Worm (Caenorhabditis elegans) whole organism, young adult: ENCODE measurements around the gene R08C7.11.

Experiments
- B0035.1 ChIP-seq: sonication (generic microtip); optimal IDR thresholded peaks from 2 replicates; lab custom pipeline; 2016; ENCODE audit warnings: missing genetic modification characterization, mild to moderate bottlenecking, missing compliant biosample characterization, missing genotype, missing genetic modification reagents
- B0336.3 ChIP-seq: fragments of 200-800 bp; sonication (Bioruptor generic); IDR thresholded peaks from 2 replicates; pipeline ENCODE4 v1.3.6; 2022; ENCODE audit warnings: missing genetic modification characterization, missing compliant biosample characterization
- F52B5.7 ChIP-seq: sonication (generic microtip); optimal IDR thresholded peaks from 2 replicates; lab custom pipeline; 2016; ENCODE audit warnings: mild to moderate bottlenecking, missing genetic modification characterization, missing compliant biosample characterization
- K11D2.4 ChIP-seq: fragments of 200-800 bp; sonication (Bioruptor generic); IDR thresholded peaks from 2 replicates; pipeline ENCODE4 v1.3.6; 2022; ENCODE audit warnings: missing genetic modification reagents, missing genetic modification characterization, missing compliant biosample characterization
- K12H6.12 ChIP-seq: fragments of 200-800 bp; sonication (Bioruptor generic); optimal IDR thresholded peaks from 2 replicates; lab custom pipeline; 2018; ENCODE audit warnings: mild to moderate bottlenecking, missing genetic modification characterization, missing compliant biosample characterization
- Y53G8AR.9 ChIP-seq: fragments of 200-800 bp; sonication (Bioruptor generic); conservative IDR thresholded peaks from 2 replicates; pipeline ENCODE4 v1.3.6; 2022; ENCODE audit warnings: missing genetic modification reagents, missing genetic modification characterization, missing compliant biosample characterization
- aptf-2 ChIP-seq: fragments of 200-800 bp; sonication (Bioruptor generic); conservative IDR thresholded peaks from 2 replicates; pipeline ENCODE4 v1.3.6; 2022; ENCODE audit warnings: missing genetic modification reagents, missing genetic modification characterization, missing compliant biosample characterization
- bed-1 ChIP-seq: fragments of 200-800 bp; sonication (Bioruptor generic); IDR thresholded peaks from 2 replicates; pipeline ENCODE4 v1.3.6; 2022; ENCODE audit warnings: missing genetic modification reagents, missing genetic modification characterization, missing compliant biosample characterization
- ceh-100 ChIP-seq: fragments of 200-800 bp; sonication (Bioruptor generic); IDR thresholded peaks from 2 replicates; pipeline ENCODE4 v1.3.6; 2022; ENCODE audit warnings: missing genetic modification reagents, missing genetic modification characterization, missing compliant biosample characterization
- ceh-27 ChIP-seq: fragments of 200-800 bp; sonication (Bioruptor generic); optimal IDR thresholded peaks from 2 replicates; lab custom pipeline; 2018; ENCODE audit warnings: mild to moderate bottlenecking, missing genetic modification characterization, moderate library complexity, missing compliant biosample characterization
- ceh-58 ChIP-seq: fragments of 200-800 bp; sonication (Bioruptor generic); IDR thresholded peaks from 2 replicates; pipeline ENCODE4 v1.3.6; 2022; ENCODE audit warnings: missing genetic modification characterization, missing compliant biosample characterization
- dox-1 ChIP-seq: fragments of 200-800 bp; sonication (Bioruptor generic); IDR thresholded peaks from 2 replicates; pipeline ENCODE4 v1.3.6; 2022; ENCODE audit warnings: missing genetic modification reagents, missing genetic modification characterization, missing compliant biosample characterization
- dpl-1 ChIP-seq: fragments of 150-350 bp; optimal IDR thresholded peaks from 2 replicates; lab custom pipeline; 2014; ENCODE audit warnings: missing biosample characterization, missing genetic modification reagents, missing genetic modification characterization
- egrh-3 ChIP-seq: fragments of 200-800 bp; sonication (Bioruptor generic); IDR thresholded peaks from 2 replicates; pipeline ENCODE4 v1.3.6; 2022; ENCODE audit warnings: missing genetic modification reagents, missing genetic modification characterization, missing compliant biosample characterization
- ets-4 ChIP-seq: fragments of 200-800 bp; sonication (Bioruptor generic); optimal IDR thresholded peaks from 2 replicates; lab custom pipeline; 2018; ENCODE audit warnings: mild to moderate bottlenecking, missing genetic modification characterization, missing compliant biosample characterization
- gei-17 ChIP-seq: fragments of 200-800 bp; sonication (Bioruptor generic); optimal IDR thresholded peaks from 2 replicates; lab custom pipeline; 2018; ENCODE audit warnings: mild to moderate bottlenecking, missing genetic modification characterization, missing compliant biosample characterization
- him-1 ChIP-seq: sonication (generic microtip); optimal IDR thresholded peaks from 2 replicates; lab custom pipeline; 2016; ENCODE audit warnings: missing genotype, missing genetic modification reagents, missing genetic modification characterization, missing compliant biosample characterization
- hmg-1.2 ChIP-seq: fragments of 200-800 bp; sonication (Bioruptor generic); IDR thresholded peaks from 2 replicates; pipeline ENCODE4 v1.3.6; 2022; ENCODE audit warnings: missing genetic modification reagents, missing genetic modification characterization, missing compliant biosample characterization
- hsf-1 ChIP-seq: fragments of 200-800 bp; sonication (Bioruptor generic); IDR thresholded peaks from 2 replicates; pipeline ENCODE4 v1.3.6; 2022; ENCODE audit warnings: missing genetic modification reagents, missing genetic modification characterization, missing compliant biosample characterization
- let-526 ChIP-seq: fragments of 200-800 bp; sonication (Bioruptor generic); IDR thresholded peaks from 2 replicates; pipeline ENCODE4 v1.3.6; 2022; ENCODE audit warnings: missing genetic modification reagents, missing genetic modification characterization, missing compliant biosample characterization
- let-607 ChIP-seq, 2 experiments: fragments of 200-800 bp in 1 of 2; sonication (Bioruptor generic) in 1 of 2; sonication (generic microtip) in 1 of 2; optimal IDR thresholded peaks; 2 replicates each; lab custom pipeline; 2016 to 2018; ENCODE audit warnings: mild to moderate bottlenecking in 2 of 2, missing compliant biosample characterization in 2 of 2, missing genetic modification characterization in 2 of 2, moderate library complexity in 2 of 2, missing genotype in 1 of 2
- lin-26 ChIP-seq: fragments of 200-800 bp; sonication (Bioruptor generic); IDR thresholded peaks from 2 replicates; pipeline ENCODE4 v1.3.6; 2022; ENCODE audit warnings: missing genetic modification reagents, missing genetic modification characterization, missing compliant biosample characterization
- lin-54 ChIP-seq: fragments of 200-800 bp; sonication (Bioruptor generic); optimal IDR thresholded peaks from 2 replicates; lab custom pipeline; 2018; ENCODE audit warnings: mild to moderate bottlenecking, missing genetic modification characterization, missing compliant biosample characterization
- lsl-1 ChIP-seq: fragments of 200-800 bp; sonication (Bioruptor generic); optimal IDR thresholded peaks from 2 replicates; lab custom pipeline; 2018; ENCODE audit warnings: mild to moderate bottlenecking, missing genetic modification characterization, moderate library complexity, missing compliant biosample characterization
- mcd-1 ChIP-seq: fragments of 200-800 bp; sonication (Bioruptor generic); IDR thresholded peaks from 2 replicates; pipeline ENCODE4 v1.3.6; 2022; ENCODE audit warnings: missing genetic modification reagents, missing genetic modification characterization, missing compliant biosample characterization
- mes-4 ChIP-seq: sonication (generic microtip); optimal IDR thresholded peaks from 2 replicates; lab custom pipeline; 2016; ENCODE audit warnings: missing genotype, missing genetic modification characterization, missing compliant biosample characterization
- mxl-1 ChIP-seq: sonication (generic microtip); optimal IDR thresholded peaks from 2 replicates; lab custom pipeline; 2016; ENCODE audit warnings: missing genetic modification characterization, missing compliant biosample characterization
- nfya-2 ChIP-seq: fragments of 200-800 bp; sonication (Bioruptor generic); IDR thresholded peaks from 2 replicates; pipeline ENCODE4 v1.3.6; 2022; ENCODE audit warnings: missing genetic modification reagents, missing genetic modification characterization, missing compliant biosample characterization
- nfyb-1 ChIP-seq: fragments of 200-800 bp; sonication (Bioruptor generic); IDR thresholded peaks from 2 replicates; pipeline ENCODE4 v1.3.6; 2022; ENCODE audit warnings: missing genetic modification reagents, missing genetic modification characterization, missing compliant biosample characterization
- nhr-27 ChIP-seq: fragments of 200-800 bp; sonication (Bioruptor generic); optimal IDR thresholded peaks from 2 replicates; lab custom pipeline; 2018; ENCODE audit warnings: mild to moderate bottlenecking, missing genetic modification characterization, moderate library complexity, missing compliant biosample characterization
- nhr-80 ChIP-seq: sonication (generic microtip); optimal IDR thresholded peaks from 2 replicates; lab custom pipeline; 2016; ENCODE audit warnings: missing genetic modification characterization, missing compliant biosample characterization
- pha-4 ChIP-seq: fragments of 150-350 bp; sonication (generic microtip); optimal IDR thresholded peaks from 2 replicates; lab custom pipeline; 2014; ENCODE audit warnings: missing biosample characterization, missing genetic modification reagents, missing genetic modification characterization
- rcor-1 ChIP-seq: fragments of 200-800 bp; sonication (Bioruptor generic); IDR thresholded peaks from 2 replicates; pipeline ENCODE4 v1.3.6; 2022; ENCODE audit warnings: missing genetic modification reagents, missing genetic modification characterization, missing compliant biosample characterization
- rec-8 ChIP-seq, 2 experiments: sonication (generic microtip); optimal IDR thresholded peaks; 2 replicates each; lab custom pipeline; 2016; ENCODE audit warnings: mild to moderate bottlenecking in 2 of 2, missing genetic modification characterization in 2 of 2, missing genetic modification reagents in 2 of 2, missing genotype in 2 of 2, missing biosample characterization in 1 of 2, missing compliant biosample characterization in 1 of 2, moderate library complexity in 1 of 2
- snpc-4 ChIP-seq, 5 experiments: fragments of 150-350 bp in 1 of 5; sonication (generic microtip) in 4 of 5; optimal IDR thresholded peaks; 2 replicates each; lab custom pipeline; 2014 to 2018; ENCODE audit warnings: missing genetic modification characterization in 5 of 5, missing biosample characterization in 3 of 5, antibody characterized with exemption in 2 of 5, mild to moderate bottlenecking in 2 of 5, missing compliant biosample characterization in 2 of 5, missing genotype in 2 of 5, moderate library complexity in 2 of 5, missing genetic modification reagents in 1 of 5
- somi-1 ChIP-seq: fragments of 200-800 bp; sonication (Bioruptor generic); optimal IDR thresholded peaks from 2 replicates; lab custom pipeline; 2018; ENCODE audit warnings: mild to moderate bottlenecking, missing genetic modification characterization, missing compliant biosample characterization
- unc-130 ChIP-seq: sonication (generic microtip); optimal IDR thresholded peaks from 2 replicates; lab custom pipeline; 2016; ENCODE audit warnings: missing genetic modification reagents, missing genetic modification characterization, missing compliant biosample characterization
- unc-62 ChIP-seq: fragments of 150-350 bp; optimal IDR thresholded peaks from 2 replicates; lab custom pipeline; 2014; ENCODE audit warnings: missing biosample characterization, missing genetic modification reagents, missing genetic modification characterization
- xnd-1 ChIP-seq: sonication (generic microtip); optimal IDR thresholded peaks from 2 replicates; lab custom pipeline; 2016; ENCODE audit warnings: missing genotype, missing genetic modification reagents, missing genetic modification characterization, missing compliant biosample characterization
- zfh-2 ChIP-seq: fragments of 200-800 bp; sonication (Bioruptor generic); conservative IDR thresholded peaks from 2 replicates; pipeline ENCODE4 v1.3.6; 2022; ENCODE audit warnings: missing genetic modification reagents, missing genetic modification characterization, missing compliant biosample characterization
- ztf-18 ChIP-seq: sonication (generic microtip); optimal IDR thresholded peaks from 2 replicates; lab custom pipeline; 2016; ENCODE audit warnings: missing genotype, mild to moderate bottlenecking, missing genetic modification characterization, missing compliant biosample characterization
- ztf-25 ChIP-seq: fragments of 200-800 bp; sonication (Bioruptor generic); IDR thresholded peaks from 2 replicates; pipeline ENCODE4 v1.3.6; 2022; ENCODE audit warnings: missing genetic modification reagents, missing genetic modification characterization, missing compliant biosample characterization
- ztf-26 ChIP-seq: sonication (generic microtip); optimal IDR thresholded peaks from 2 replicates; lab custom pipeline; 2017; ENCODE audit warnings: missing genetic modification characterization, missing compliant biosample characterization
- ztf-28 ChIP-seq: fragments of 200-800 bp; sonication (Bioruptor generic); IDR thresholded peaks from 2 replicates; pipeline ENCODE4 v1.3.6; 2022; ENCODE audit warnings: missing genetic modification reagents, missing genetic modification characterization, missing compliant biosample characterization

Gene R08C7.11

DNA sequence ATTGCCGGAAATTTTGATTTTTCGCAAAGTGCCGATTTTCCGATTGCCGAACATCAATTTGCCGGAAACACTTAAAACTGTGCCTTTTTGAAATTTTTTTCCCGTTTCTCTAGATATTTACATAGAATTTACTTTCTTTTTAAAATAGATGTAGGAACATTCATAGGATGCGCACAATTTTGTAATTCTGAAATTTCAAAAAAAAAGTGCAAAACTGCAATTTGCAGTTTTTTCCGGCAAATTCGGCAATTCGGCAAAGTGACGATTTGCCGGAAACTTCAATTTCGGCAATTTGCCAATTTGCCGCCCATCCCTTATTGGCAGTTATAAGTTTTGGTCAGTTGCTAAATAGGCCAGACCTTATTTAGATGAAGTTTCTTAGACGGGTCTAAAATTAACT, 1.9 kb upstream of the R08C7.11 start:
- TF ChIP-seq gei-17 (no peak), nhr-27 (tag; lab: Kevin White, UChicago) (no peak), ceh-58 (GFP tag; lab: Robert Waterston, UW) (no peak), unc-130 (GFP tag; lab: Kevin White, UChicago) (no peak), dpl-1 (GFP tag; lab: Kevin White, UChicago) (no peak), lin-26 (GFP tag; lab: Robert Waterston, UW) (no peak), let-607 (tag; optimal IDR thresholded peaks at IDR 0.05; lab: Kevin White, UChicago) (no peak), mcd-1 (GFP tag; lab: Robert Waterston, UW) (no peak), nhr-80 (tag; lab: Kevin White, UChicago) (no peak), hsf-1 (no peak), B0035.1 (no peak), lsl-1 (GFP tag; lab: Kevin White, UChicago) (no peak), aptf-2 (GFP tag; lab: Robert Waterston, UW) (no peak), K11D2.4 (GFP tag; lab: Robert Waterston, UW) (no peak), ztf-25 (no peak), nfya-2 (GFP tag; lab: Robert Waterston, UW) (no peak), ceh-27 (GFP tag; lab: Kevin White, UChicago) (no peak), dox-1 (GFP tag; lab: Robert Waterston, UW) (no peak), let-526 (GFP tag; lab: Robert Waterston, UW) (no peak), somi-1 (GFP tag; lab: Kevin White, UChicago) (no peak)

DNA sequence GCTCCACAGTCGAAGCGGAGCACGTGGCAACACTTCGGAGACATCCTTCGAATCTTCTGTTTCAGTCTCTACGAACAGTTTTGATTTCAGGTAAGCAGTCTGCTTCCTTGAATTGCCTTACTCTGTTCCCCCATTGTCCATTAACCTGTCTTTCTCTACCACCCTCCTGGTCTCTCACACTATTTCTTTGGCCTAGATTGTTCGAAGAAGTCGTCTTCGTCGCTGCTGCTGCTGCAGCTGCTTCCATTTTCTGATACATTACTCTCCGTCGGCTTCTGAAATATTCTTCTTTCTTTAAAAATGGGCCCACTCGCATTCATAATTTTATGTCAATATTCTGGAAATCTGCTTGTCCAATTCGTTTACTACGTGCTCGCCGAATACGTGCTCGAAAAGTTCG, 3.2 kb downstream of the R08C7.11 start, which contains the start of gene R08C7.1:
Gene R08C7.1, plus strand, starts transcription at position 301 of the 400 bp plus-strand sequence.
- TF ChIP-seq aptf-2 (GFP tag; lab: Robert Waterston, UW): no peak
- TF ChIP-seq hmg-1.2 (GFP tag; lab: Robert Waterston, UW): peak; percentile 50; the same call in 1 of the 2 replicates

DNA sequence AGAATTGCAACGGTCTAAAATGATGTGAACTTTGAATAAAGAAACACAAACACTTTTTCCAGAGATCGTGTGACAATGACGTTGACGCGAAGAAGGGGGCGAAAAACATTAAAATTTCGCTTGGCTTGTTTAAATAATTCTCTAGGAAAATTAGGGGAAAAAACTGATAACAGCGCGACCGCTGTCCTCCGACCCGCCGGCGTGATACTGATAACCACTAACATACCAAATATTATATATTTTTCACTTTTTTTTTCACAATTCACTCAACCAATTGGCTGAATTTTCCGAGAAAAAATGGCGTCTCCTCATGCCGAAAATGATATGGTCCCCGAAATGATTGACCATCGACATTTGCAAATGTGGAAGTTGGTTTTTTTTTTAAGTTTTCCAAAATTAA, 4.9 kb downstream of the R08C7.11 start:
- TF ChIP-seq hmg-1.2 (GFP tag; lab: Robert Waterston, UW): peak; percentile 33; the same call in 1 of the 2 replicates
- peak; percentile 19 to 23 for TF ChIP-seq rec-8 (tag; optimal IDR thresholded peaks at IDR 0.05; lab: Kevin White, UChicago)
- TF ChIP-seq nhr-80 (tag; lab: Kevin White, UChicago): peak; percentile 80
- no peak for TF ChIP-seq snpc-4 (GFP tag; optimal IDR thresholded peaks at IDR 0.05; lab: Kevin White, UChicago)
- TF ChIP-seq snpc-4 (tag; optimal IDR thresholded peaks at IDR 0.05; lab: Kevin White, UChicago): peak in 2 of 4 experiments; percentile 22 to 47
- TF ChIP-seq let-526 (GFP tag; lab: Robert Waterston, UW): no peak
- no peak for TF ChIP-seq ztf-26
- TF ChIP-seq nfyb-1 (GFP tag; lab: Robert Waterston, UW): peak; percentile 82
- TF ChIP-seq pha-4 (tag; lab: Kevin White, UChicago): no peak
- peak; percentile 2 for TF ChIP-seq xnd-1 (tag; lab: Kevin White, UChicago)
- TF ChIP-seq bed-1 (GFP tag; lab: Robert Waterston, UW): no peak
- no peak for TF ChIP-seq K12H6.12 (tag; lab: Kevin White, UChicago)
- TF ChIP-seq B0336.3 (GFP tag; lab: Robert Waterston, UW): peak; percentile 72
- TF ChIP-seq lin-26 (GFP tag; lab: Robert Waterston, UW): peak; percentile 58; the same call in 1 of the 2 replicates
- peak; percentile 38 for TF ChIP-seq mes-4 (tag; lab: Kevin White, UChicago)
- peak; percentile 52 for TF ChIP-seq F52B5.7 (tag; lab: Kevin White, UChicago)
- no peak; the same call in 1 of the 2 replicates for TF ChIP-seq hsf-1
- no peak for TF ChIP-seq ztf-28 (GFP tag; lab: Robert Waterston, UW)
- TF ChIP-seq ceh-58 (GFP tag; lab: Robert Waterston, UW): 0 out of 2 replicates have a peak, but pooled peaks have one; percentile 41
- peak; percentile 4 for TF ChIP-seq lin-54
- no peak for TF ChIP-seq unc-130 (GFP tag; lab: Kevin White, UChicago)
- peak; percentile 39; the same call in 1 of the 2 replicates for TF ChIP-seq rcor-1 (GFP tag; lab: Robert Waterston, UW)
- TF ChIP-seq zfh-2 (GFP tag; lab: Robert Waterston, UW): no peak
- TF ChIP-seq B0035.1: peak; percentile 30
- no peak for TF ChIP-seq him-1
- no peak for TF ChIP-seq egrh-3 (GFP tag; lab: Robert Waterston, UW)
- no peak for TF ChIP-seq unc-62
- TF ChIP-seq mxl-1 (tag; lab: Kevin White, UChicago): no peak
- TF ChIP-seq ztf-18 (tag; lab: Kevin White, UChicago): peak; percentile 40
- TF ChIP-seq ets-4 (GFP tag; lab: Kevin White, UChicago): no peak
- 0 out of 2 replicates have a peak, but pooled peaks have one; percentile 27 for TF ChIP-seq ceh-100 (GFP tag; lab: Robert Waterston, UW)
- TF ChIP-seq Y53G8AR.9 (GFP tag; lab: Robert Waterston, UW): no peak
